Worm (Caenorhabditis elegans) whole organism, L2 larva: ENCODE measurements around the gene W08G11.5.

Experiments
- C34F6.9 ChIP-seq: fragments of 150-350 bp; optimal IDR thresholded peaks from 2 replicates; lab custom pipeline; 2014; ENCODE audit warnings: missing biosample characterization, missing genetic modification characterization
- F13H6.1 ChIP-seq: sonication (generic microtip); optimal IDR thresholded peaks from 2 replicates; lab custom pipeline; 2016; ENCODE audit warnings: missing genetic modification characterization, missing compliant biosample characterization
- R02D3.7 ChIP-seq: fragments of 150-350 bp; optimal IDR thresholded peaks from 2 replicates; lab custom pipeline; 2014; ENCODE audit warnings: missing biosample characterization, missing genetic modification characterization
- Y55F3AM.14 ChIP-seq: fragments of 200-800 bp; sonication (Bioruptor generic); optimal IDR thresholded peaks from 2 replicates; lab custom pipeline; 2018; ENCODE audit warnings: mild to moderate bottlenecking, missing genetic modification characterization, missing compliant biosample characterization
- ZK546.5 ChIP-seq: sonication (generic microtip); optimal IDR thresholded peaks from 2 replicates; lab custom pipeline; 2017; ENCODE audit warnings: missing biosample characterization, missing genetic modification characterization
- alr-1 ChIP-seq: fragments of 150-350 bp; optimal IDR thresholded peaks from 2 replicates; lab custom pipeline; 2014; ENCODE audit warnings: missing biosample characterization, missing genetic modification characterization
- aly-2 ChIP-seq: fragments of 150-350 bp; optimal IDR thresholded peaks from 2 replicates; lab custom pipeline; 2014; ENCODE audit warnings: missing biosample characterization, missing genetic modification characterization
- ama-1 ChIP-seq: fragments of 150-350 bp; optimal IDR thresholded peaks from 2 replicates; lab custom pipeline; 2018; ENCODE audit warnings: inconsistent platforms
- blmp-1 ChIP-seq: sonication (generic microtip); optimal IDR thresholded peaks from 2 replicates; lab custom pipeline; 2017; ENCODE audit warnings: missing genetic modification characterization, mild to moderate bottlenecking, missing compliant biosample characterization, antibody characterized with exemption, moderate library complexity; ENCODE audit not compliant: insufficient read depth
- ceh-16 ChIP-seq: fragments of 150-350 bp; optimal IDR thresholded peaks from 2 replicates; lab custom pipeline; 2014; ENCODE audit warnings: missing biosample characterization, missing genetic modification characterization
- ceh-82 ChIP-seq: fragments of 150-350 bp; optimal IDR thresholded peaks from 2 replicates; lab custom pipeline; 2014; ENCODE audit warnings: missing biosample characterization, missing genetic modification characterization
- crh-2 ChIP-seq: sonication (generic microtip); optimal IDR thresholded peaks from 2 replicates; lab custom pipeline; 2017; ENCODE audit warnings: missing biosample characterization, missing genetic modification characterization
- dmd-4 ChIP-seq: sonication (generic microtip); optimal IDR thresholded peaks from 2 replicates; lab custom pipeline; 2017; ENCODE audit warnings: missing biosample characterization, missing genetic modification characterization
- egl-27 ChIP-seq: sonication (generic microtip); optimal IDR thresholded peaks from 3 replicates; lab custom pipeline; 2017; ENCODE audit warnings: missing biosample characterization, missing genetic modification reagents, missing genetic modification characterization
- elt-1 ChIP-seq: fragments of 150-350 bp; optimal IDR thresholded peaks from 2 replicates; lab custom pipeline; 2014; ENCODE audit warnings: missing biosample characterization, missing genetic modification characterization
- elt-3 ChIP-seq: sonication (generic microtip); optimal IDR thresholded peaks from 2 replicates; lab custom pipeline; 2017; ENCODE audit warnings: missing biosample characterization, missing genetic modification characterization
- fos-1 ChIP-seq: fragments of 150-350 bp; optimal IDR thresholded peaks from 2 replicates; lab custom pipeline; 2014; ENCODE audit warnings: missing biosample characterization, missing genetic modification characterization
- gmeb-1 ChIP-seq: fragments of 150-350 bp; optimal IDR thresholded peaks from 2 replicates; lab custom pipeline; 2014; ENCODE audit warnings: missing biosample characterization, missing genetic modification characterization
- lin-11 ChIP-seq: fragments of 150-350 bp; sonication (generic microtip); optimal IDR thresholded peaks from 2 replicates; lab custom pipeline; 2014; ENCODE audit warnings: missing biosample characterization, missing genetic modification characterization, inconsistent platforms, mixed read lengths
- lin-13 ChIP-seq: fragments of 150-350 bp; optimal IDR thresholded peaks from 2 replicates; lab custom pipeline; 2014; ENCODE audit warnings: missing biosample characterization, missing genetic modification reagents, missing genetic modification characterization
- lin-39 ChIP-seq: fragments of 150-350 bp; optimal IDR thresholded peaks from 2 replicates; lab custom pipeline; 2014; ENCODE audit warnings: missing biosample characterization, missing genetic modification reagents, missing genetic modification characterization
- lsy-2 ChIP-seq, 2 experiments: fragments of 150-350 bp in 1 of 2; sonication (generic microtip) in 1 of 2; optimal IDR thresholded peaks; 2 replicates each; lab custom pipeline; 2014 to 2017; ENCODE audit warnings: missing biosample characterization in 2 of 2, missing genetic modification characterization in 2 of 2
- mab-5 ChIP-seq: fragments of 150-350 bp; optimal IDR thresholded peaks from 2 replicates; lab custom pipeline; 2014; ENCODE audit warnings: missing biosample characterization, missing genetic modification characterization
- mbf-1 ChIP-seq: sonication (generic microtip); optimal IDR thresholded peaks from 2 replicates; lab custom pipeline; 2017; ENCODE audit warnings: missing biosample characterization, missing genetic modification characterization
- mdl-1 ChIP-seq, 2 experiments: fragments of 150-350 bp in 1 of 2; sonication (generic microtip) in 1 of 2; optimal IDR thresholded peaks; 2 replicates each; lab custom pipeline; 2017; ENCODE audit warnings: missing biosample characterization in 2 of 2, missing genetic modification characterization in 2 of 2
- nhr-10 ChIP-seq: sonication (generic microtip); optimal IDR thresholded peaks from 2 replicates; lab custom pipeline; 2017; ENCODE audit warnings: missing biosample characterization, missing genetic modification characterization
- nhr-11 ChIP-seq: fragments of 150-350 bp; optimal IDR thresholded peaks from 2 replicates; lab custom pipeline; 2014; ENCODE audit warnings: missing biosample characterization, missing genetic modification characterization
- nhr-12 ChIP-seq: fragments of 150-350 bp; optimal IDR thresholded peaks from 2 replicates; lab custom pipeline; 2014; ENCODE audit warnings: missing biosample characterization, missing genetic modification characterization
- nhr-129 ChIP-seq: fragments of 150-350 bp; optimal IDR thresholded peaks from 2 replicates; lab custom pipeline; 2014; ENCODE audit warnings: missing biosample characterization, missing genetic modification characterization
- nhr-21 ChIP-seq: fragments of 150-350 bp; optimal IDR thresholded peaks from 2 replicates; lab custom pipeline; 2014; ENCODE audit warnings: missing biosample characterization, missing genetic modification characterization
- nhr-23 ChIP-seq: fragments of 150-350 bp; optimal IDR thresholded peaks from 2 replicates; lab custom pipeline; 2014; ENCODE audit warnings: missing biosample characterization, missing genetic modification reagents, missing genetic modification characterization
- nhr-237 ChIP-seq: fragments of 150-350 bp; optimal IDR thresholded peaks from 2 replicates; lab custom pipeline; 2014; ENCODE audit warnings: missing biosample characterization, missing genetic modification characterization
- nhr-25 ChIP-seq: fragments of 150-350 bp; sonication (generic microtip); optimal IDR thresholded peaks from 3 replicates; lab custom pipeline; 2014; ENCODE audit warnings: missing biosample characterization, missing genetic modification characterization
- nhr-6 ChIP-seq: fragments of 150-350 bp; optimal IDR thresholded peaks from 2 replicates; lab custom pipeline; 2014; ENCODE audit warnings: missing biosample characterization, missing genetic modification characterization
- nhr-77 ChIP-seq: fragments of 150-350 bp; optimal IDR thresholded peaks from 2 replicates; lab custom pipeline; 2014; ENCODE audit warnings: missing biosample characterization, missing genetic modification characterization
- peb-1 ChIP-seq: fragments of 150-350 bp; optimal IDR thresholded peaks from 2 replicates; lab custom pipeline; 2014; ENCODE audit warnings: missing biosample characterization, missing genetic modification characterization
- sem-4 ChIP-seq: fragments of 150-350 bp; optimal IDR thresholded peaks from 2 replicates; lab custom pipeline; 2014; ENCODE audit warnings: missing biosample characterization, missing genetic modification reagents, missing genetic modification characterization
- skn-1 ChIP-seq: sonication (generic microtip); optimal IDR thresholded peaks from 2 replicates; lab custom pipeline; 2017; ENCODE audit warnings: missing biosample characterization, missing genetic modification characterization
- sma-3 ChIP-seq: sonication (generic microtip); optimal IDR thresholded peaks from 2 replicates; lab custom pipeline; 2016; ENCODE audit warnings: missing genetic modification reagents, missing genetic modification characterization, missing compliant biosample characterization
- sma-9 ChIP-seq, 2 experiments: fragments of 150-350 bp in 1 of 2; sonication (generic microtip) in 1 of 2; optimal IDR thresholded peaks; 2 replicates each; lab custom pipeline; 2014 to 2016; ENCODE audit warnings: missing genetic modification characterization in 2 of 2, mild to moderate bottlenecking in 1 of 2, missing biosample characterization in 1 of 2, missing compliant biosample characterization in 1 of 2, missing genetic modification reagents in 1 of 2, moderate library complexity in 1 of 2
- snpc-4 ChIP-seq: fragments of 150-350 bp; optimal IDR thresholded peaks from 2 replicates; lab custom pipeline; 2014; ENCODE audit warnings: missing biosample characterization, missing genetic modification characterization
- unc-39 ChIP-seq: fragments of 150-350 bp; optimal IDR thresholded peaks from 2 replicates; lab custom pipeline; 2014; ENCODE audit warnings: missing biosample characterization, missing genetic modification characterization
- unc-55 ChIP-seq: fragments of 150-350 bp; sonication (generic microtip); optimal IDR thresholded peaks from 3 replicates; lab custom pipeline; 2014; ENCODE audit warnings: missing biosample characterization, missing genetic modification reagents, missing genetic modification characterization
- unc-62 ChIP-seq: fragments of 150-350 bp; optimal IDR thresholded peaks from 2 replicates; lab custom pipeline; 2014; ENCODE audit warnings: missing biosample characterization, missing genetic modification reagents, missing genetic modification characterization
- zag-1 ChIP-seq: fragments of 150-350 bp; optimal IDR thresholded peaks from 2 replicates; lab custom pipeline; 2014; ENCODE audit warnings: missing biosample characterization, missing genetic modification characterization
- ztf-1 ChIP-seq: fragments of 200-800 bp; sonication (Bioruptor generic); conservative IDR thresholded peaks from 2 replicates; pipeline ENCODE4 v1.3.6; 2022; ENCODE audit warnings: missing genetic modification characterization, missing compliant biosample characterization
- ztf-11 ChIP-seq: sonication (generic microtip); optimal IDR thresholded peaks from 2 replicates; lab custom pipeline; 2017; ENCODE audit warnings: missing biosample characterization, missing genetic modification characterization
- ztf-4 ChIP-seq: fragments of 150-350 bp; optimal IDR thresholded peaks from 2 replicates; lab custom pipeline; 2014; ENCODE audit warnings: missing biosample characterization, missing genetic modification characterization

W08G11.5 gene

ce11 chrV:16351757-16352156, 5.5 kb upstream of the W08G11.5 start:
- TF ChIP-seq lin-13 (GFP tag; lab: Kevin White, UChicago) (no peak), ztf-1 (GFP tag; lab: Robert Waterston, UW) (no peak), nhr-237 (tag; lab: Kevin White, UChicago) (no peak), snpc-4 (tag; lab: Kevin White, UChicago) (peak; percentile 88), nhr-11 (tag; lab: Kevin White, UChicago) (no peak), skn-1 (tag; lab: Kevin White, UChicago) (no peak), ceh-16 (tag; lab: Kevin White, UChicago) (no peak)
- TF ChIP-seq, all 48 proteins: peak for 1

ce11 chrV:16350775-16351378, 4.6 kb upstream of the W08G11.5 start:
- TF ChIP-seq egl-27 (tag; lab: Kevin White, UChicago) (no peak), ceh-82 (tag; lab: Kevin White, UChicago) (no peak), nhr-129 (tag; lab: Kevin White, UChicago) (peak; percentile 72), sem-4 (no peak), aly-2 (tag; lab: Kevin White, UChicago) (no peak), crh-2 (tag; lab: Kevin White, UChicago) (peak; percentile 29), nhr-6 (tag; lab: Kevin White, UChicago) (no peak), nhr-21 (tag; lab: Kevin White, UChicago) (no peak), dmd-4 (no peak), nhr-11 (tag; lab: Kevin White, UChicago) (no peak), nhr-10 (tag; lab: Kevin White, UChicago) (no peak), nhr-12 (no peak), nhr-23 (no peak), elt-3 (tag; lab: Kevin White, UChicago) (no peak), ceh-16 (tag; lab: Kevin White, UChicago) (no peak), mdl-1 (tag; optimal IDR thresholded peaks at IDR 0.05; lab: Kevin White, UChicago) (peak in 1 of 2 experiments; percentile 43), gmeb-1 (tag; lab: Kevin White, UChicago) (peak; percentile 41), R02D3.7 (tag; lab: Kevin White, UChicago) (no peak), Y55F3AM.14 (peak; percentile 19), ama-1 (lab: Kevin White, UChicago) (no peak), C34F6.9 (peak; percentile 63), ztf-11 (tag; lab: Kevin White, UChicago) (no peak), F13H6.1 (tag; lab: Kevin White, UChicago) (peak; percentile 71), sma-9 (GFP tag; optimal IDR thresholded peaks at IDR 0.05; lab: Kevin White, UChicago) (peak; percentile 60), sma-9 (tag; optimal IDR thresholded peaks at IDR 0.05; lab: Kevin White, UChicago) (no peak), skn-1 (tag; lab: Kevin White, UChicago) (no peak), unc-39 (no peak), peb-1 (tag; lab: Kevin White, UChicago) (no peak), lin-39 (no peak), ztf-4 (tag; lab: Kevin White, UChicago) (no peak), alr-1 (tag; lab: Kevin White, UChicago) (no peak), lin-11 (peak; percentile 29), sma-3 (GFP tag; lab: Kevin White, UChicago) (no peak), snpc-4 (tag; lab: Kevin White, UChicago) (peak; percentile 11), nhr-237 (tag; lab: Kevin White, UChicago) (no peak), unc-55 (GFP tag; lab: Kevin White, UChicago) (peak; percentile 78), nhr-25 (no peak), blmp-1 (tag; lab: Kevin White, UChicago) (no peak), mbf-1 (tag; lab: Kevin White, UChicago) (no peak), nhr-77 (tag; lab: Kevin White, UChicago) (no peak), lsy-2 (tag; optimal IDR thresholded peaks at IDR 0.05; lab: Kevin White, UChicago) (peak in 1 of 2 experiments; percentile 50), fos-1 (peak; percentile 52), mab-5 (tag; lab: Kevin White, UChicago) (no peak), lin-13 (GFP tag; lab: Kevin White, UChicago) (peak; percentile 20), zag-1 (tag; lab: Kevin White, UChicago) (no peak), ZK546.5 (tag; lab: Kevin White, UChicago) (no peak), unc-62 (GFP tag; lab: Kevin White, UChicago) (no peak), ztf-1 (GFP tag; lab: Robert Waterston, UW) (no peak), elt-1 (tag; lab: Kevin White, UChicago) (no peak)
